Fruit fly (Drosophila melanogaster) whole organism, embryonic: Measurements from ENCODE around the gene akirin.
A peak's percentile ranks its signal among the peaks of the same experiment; 100 is the strongest.

Source experiments
- ATbp ChIP-seq: fragments of 200-800 bp; sonication (Bioruptor generic); optimal IDR thresholded peaks from 2 replicates; lab custom pipeline; 2017; ENCODE audit warnings: missing biosample characterization, mild to moderate bottlenecking, missing genetic modification characterization, missing genetic modification reagents
- Asciz ChIP-seq: fragments of 200-800 bp; sonication (Bioruptor generic); optimal IDR thresholded peaks from 2 replicates; lab custom pipeline; 2017; ENCODE audit warnings: missing biosample characterization, mild to moderate bottlenecking, missing genetic modification characterization, missing genetic modification reagents
- B-H2 ChIP-seq: fragments of 200-800 bp; sonication (Bioruptor generic); optimal IDR thresholded peaks from 2 replicates; lab custom pipeline; 2018; ENCODE audit warnings: missing biosample characterization, mild to moderate bottlenecking, missing genetic modification characterization
- Bdp1 ChIP-seq: fragments of 200-800 bp; sonication (Bioruptor generic); optimal IDR thresholded peaks from 3 replicates; lab custom pipeline; 2016; ENCODE audit warnings: missing biosample characterization, missing genetic modification characterization
- CG10959 ChIP-seq: fragments of 200-800 bp; sonication (Bioruptor generic); IDR thresholded peaks from 2 replicates; pipeline ENCODE4 v1.3.6; 2022; ENCODE audit warnings: missing biosample characterization, missing genetic modification characterization
- CG11247 ChIP-seq: fragments of 200-800 bp; sonication (Bioruptor generic); IDR thresholded peaks from 2 replicates; pipeline ENCODE4 v1.3.6; 2022; ENCODE audit warnings: missing biosample characterization, missing genetic modification characterization
- CG11456 ChIP-seq: fragments of 200-800 bp; sonication (Bioruptor generic); IDR thresholded peaks from 3 replicates; pipeline ENCODE4 v1.3.6; 2022; ENCODE audit warnings: missing biosample characterization, missing genetic modification characterization
- CG11695 ChIP-seq: fragments of 200-800 bp; sonication (Bioruptor generic); IDR thresholded peaks from 3 replicates; pipeline ENCODE4 v1.3.6; 2022; ENCODE audit warnings: missing biosample characterization, missing genetic modification characterization
- CG12071 ChIP-seq: fragments of 200-800 bp; sonication (Bioruptor generic); optimal IDR thresholded peaks from 3 replicates; lab custom pipeline; 2018; ENCODE audit warnings: missing biosample characterization, mild to moderate bottlenecking, missing genetic modification characterization
- CG12744 ChIP-seq: fragments of 200-800 bp; sonication (Bioruptor generic); optimal IDR thresholded peaks from 2 replicates; lab custom pipeline; 2016; ENCODE audit warnings: missing biosample characterization, missing genetic modification characterization
- CG13424 ChIP-seq: fragments of 200-800 bp; sonication (Bioruptor generic); optimal IDR thresholded peaks from 2 replicates; lab custom pipeline; 2019; ENCODE audit warnings: missing biosample characterization, mild to moderate bottlenecking, missing genetic modification characterization, moderate library complexity
- CG14441 ChIP-seq: fragments of 200-800 bp; sonication (Bioruptor generic); IDR thresholded peaks from 2 replicates; pipeline ENCODE4 v1.3.6; 2022; ENCODE audit warnings: missing biosample characterization, missing genetic modification characterization
- CG15269 ChIP-seq: fragments of 200-800 bp; sonication (Bioruptor generic); optimal IDR thresholded peaks from 2 replicates; lab custom pipeline; 2018; ENCODE audit warnings: missing biosample characterization, mild to moderate bottlenecking, missing genetic modification characterization, moderate library complexity
- CG16779 ChIP-seq: fragments of 200-800 bp; sonication (Bioruptor generic); IDR thresholded peaks from 2 replicates; pipeline ENCODE4 v1.3.6; 2022; ENCODE audit warnings: missing biosample characterization, missing genetic modification characterization
- CG17186 ChIP-seq: fragments of 200-800 bp; sonication (Bioruptor generic); optimal IDR thresholded peaks from 3 replicates; lab custom pipeline; 2017; ENCODE audit warnings: missing biosample characterization, missing genetic modification reagents, missing genetic modification characterization
- CG32772 ChIP-seq: fragments of 200-800 bp; sonication (Bioruptor generic); IDR thresholded peaks from 2 replicates; pipeline ENCODE4 v1.3.6; 2022; ENCODE audit warnings: missing biosample characterization, missing genetic modification characterization
- CG3726 ChIP-seq: fragments of 200-800 bp; sonication (Bioruptor generic); IDR thresholded peaks from 3 replicates; pipeline ENCODE4, ENCODE4 v1.3.6; 2022; ENCODE audit warnings: missing biosample characterization, missing genetic modification characterization
- CG3838 ChIP-seq: fragments of 200-800 bp; sonication (Bioruptor generic); optimal IDR thresholded peaks from 3 replicates; lab custom pipeline; 2016; ENCODE audit warnings: missing biosample characterization, missing genetic modification characterization
- CG5953 ChIP-seq: fragments of 200-800 bp; sonication (Bioruptor generic); IDR thresholded peaks from 2 replicates; pipeline ENCODE4 v1.3.6; 2022; ENCODE audit warnings: missing biosample characterization, missing genetic modification characterization
- CG6813 ChIP-seq: fragments of 200-800 bp; sonication (Bioruptor generic); optimal IDR thresholded peaks from 2 replicates; lab custom pipeline; 2017; ENCODE audit warnings: missing biosample characterization, missing genetic modification characterization, mild to moderate bottlenecking, moderate library complexity, missing genetic modification reagents
- CG7271 ChIP-seq: fragments of 200-800 bp; sonication (Bioruptor generic); optimal IDR thresholded peaks from 2 replicates; lab custom pipeline; 2018; ENCODE audit warnings: missing biosample characterization, mild to moderate bottlenecking, missing genetic modification characterization, moderate library complexity
- CG7357 ChIP-seq: fragments of 200-800 bp; sonication (Bioruptor generic); IDR thresholded peaks from 3 replicates; pipeline ENCODE4 v1.3.6; 2022; ENCODE audit warnings: missing biosample characterization, missing genetic modification characterization
- CG9437 ChIP-seq: fragments of 200-800 bp; sonication (Bioruptor generic); optimal IDR thresholded peaks from 2 replicates; lab custom pipeline; 2018; ENCODE audit warnings: missing biosample characterization, mild to moderate bottlenecking, missing genetic modification characterization
- CG9609 ChIP-seq: fragments of 200-800 bp; sonication (Bioruptor generic); optimal IDR thresholded peaks from 3 replicates; lab custom pipeline; 2016; ENCODE audit warnings: missing biosample characterization, missing genetic modification characterization
- CrebB ChIP-seq: fragments of 200-800 bp; sonication (Bioruptor generic); optimal IDR thresholded peaks from 3 replicates; lab custom pipeline; 2018; ENCODE audit warnings: missing biosample characterization, mild to moderate bottlenecking, missing genetic modification characterization
- Deaf1 ChIP-seq: fragments of 200-800 bp; optimal IDR thresholded peaks from 3 replicates; lab custom pipeline; 2019; ENCODE audit warnings: missing biosample characterization, mild to moderate bottlenecking, missing genetic modification characterization, moderate library complexity
- GATAe ChIP-seq: fragments of 200-800 bp; sonication (Bioruptor generic); conservative IDR thresholded peaks from 2 replicates; pipeline ENCODE4 v1.3.6; 2022; ENCODE audit warnings: missing biosample characterization, missing genetic modification characterization
- HLH3B ChIP-seq: fragments of 200-800 bp; sonication (Bioruptor generic); IDR thresholded peaks from 2 replicates; pipeline ENCODE4 v1.3.6; 2022; ENCODE audit warnings: missing biosample characterization, missing genetic modification characterization
- Hsf ChIP-seq: fragments of 200-800 bp; sonication (Bioruptor generic); optimal IDR thresholded peaks from 3 replicates; lab custom pipeline; 2016; ENCODE audit warnings: missing biosample characterization, missing genetic modification characterization
- Lim3 ChIP-seq: fragments of 200-800 bp; sonication (Bioruptor generic); IDR thresholded peaks from 2 replicates; pipeline ENCODE4 v1.3.6; 2022; ENCODE audit warnings: missing biosample characterization, missing genetic modification characterization
- Myb ChIP-seq: fragments of 200-800 bp; sonication (Bioruptor generic); optimal IDR thresholded peaks from 2 replicates; lab custom pipeline; 2016; ENCODE audit warnings: missing biosample characterization, missing genetic modification characterization
- NFAT ChIP-seq: fragments of 200-800 bp; sonication (Bioruptor generic); IDR thresholded peaks from 2 replicates; pipeline ENCODE4 v1.3.6; 2022; ENCODE audit warnings: missing biosample characterization, missing genetic modification characterization
- Six4 ChIP-seq: fragments of 200-800 bp; sonication (Bioruptor generic); optimal IDR thresholded peaks from 2 replicates; lab custom pipeline; 2016; ENCODE audit warnings: missing biosample characterization, missing genetic modification characterization
- al ChIP-seq: fragments of 200-800 bp; sonication (Bioruptor generic); IDR thresholded peaks from 2 replicates; pipeline ENCODE4 v1.3.6; 2022; ENCODE audit warnings: missing biosample characterization, missing genetic modification characterization
- ci ChIP-seq: fragments of 200-800 bp; sonication (Bioruptor generic); IDR thresholded peaks from 3 replicates; pipeline ENCODE4 v1.3.6; 2022; ENCODE audit warnings: missing biosample characterization, missing genetic modification characterization
- crp ChIP-seq, 2 experiments: fragments of 200-800 bp; sonication (Bioruptor generic); optimal IDR thresholded peaks; 2 replicates in 1 of 2; 3 replicates in 1 of 2; lab custom pipeline; 2017; ENCODE audit warnings: missing biosample characterization in 2 of 2, missing genetic modification characterization in 2 of 2, mild to moderate bottlenecking in 1 of 2, moderate library complexity in 1 of 2
- esg ChIP-seq: fragments of 200-800 bp; sonication (Bioruptor generic); conservative IDR thresholded peaks from 2 replicates; pipeline ENCODE4 v1.3.6; 2022; ENCODE audit warnings: missing biosample characterization, missing genetic modification characterization
- fd64A ChIP-seq: fragments of 200-800 bp; sonication (Bioruptor generic); optimal IDR thresholded peaks from 3 replicates; lab custom pipeline; 2018; ENCODE audit warnings: missing biosample characterization, mild to moderate bottlenecking, missing genetic modification characterization
- fru ChIP-seq: fragments of >200 bp; optimal IDR thresholded peaks from 2 replicates; lab custom pipeline; 2017
- gt ChIP-seq: fragments of 200-800 bp; sonication (Bioruptor generic); IDR thresholded peaks from 2 replicates; pipeline ENCODE4 v1.3.6; 2022; ENCODE audit warnings: missing biosample characterization, missing genetic modification characterization
- ken ChIP-seq: fragments of 200-800 bp; sonication (Bioruptor generic); IDR thresholded peaks from 3 replicates; pipeline ENCODE4 v1.3.6; 2022; ENCODE audit warnings: missing biosample characterization, missing genetic modification characterization
- mld ChIP-seq: fragments of 200-800 bp; sonication (Bioruptor generic); IDR thresholded peaks from 3 replicates; pipeline ENCODE4 v1.3.6; 2022; ENCODE audit warnings: missing biosample characterization, missing genetic modification characterization; ENCODE audit not compliant: partially characterized antibody
- pum ChIP-seq: fragments of 200-800 bp; sonication (Bioruptor generic); optimal IDR thresholded peaks from 2 replicates; lab custom pipeline; 2016; ENCODE audit warnings: missing biosample characterization, missing genetic modification characterization
- slbo ChIP-seq: fragments of 200-800 bp; sonication (Bioruptor generic); IDR thresholded peaks from 2 replicates; pipeline ENCODE4 v1.3.6; 2022; ENCODE audit warnings: missing biosample characterization, missing genetic modification characterization
- slou ChIP-seq: fragments of 200-800 bp; sonication (Bioruptor generic); optimal IDR thresholded peaks from 3 replicates; lab custom pipeline; 2016; ENCODE audit warnings: missing biosample characterization, missing genetic modification characterization
- sna ChIP-seq: fragments of 200-800 bp; sonication (Bioruptor generic); IDR thresholded peaks from 2 replicates; pipeline ENCODE4 v1.3.6; 2022; ENCODE audit warnings: missing biosample characterization, missing genetic modification characterization; ENCODE audit not compliant: partially characterized antibody
- so ChIP-seq: fragments of 200-800 bp; sonication (Bioruptor generic); IDR thresholded peaks from 3 replicates; pipeline ENCODE4 v1.3.6; 2022; ENCODE audit warnings: missing biosample characterization, missing genetic modification characterization
- tgo ChIP-seq: fragments of 200-800 bp; sonication (Bioruptor generic); IDR thresholded peaks from 3 replicates; pipeline ENCODE4 v1.3.6; 2022; ENCODE audit warnings: missing biosample characterization, missing genetic modification characterization
- trem ChIP-seq: fragments of 200-800 bp; optimal IDR thresholded peaks from 3 replicates; lab custom pipeline; 2019; ENCODE audit warnings: missing biosample characterization, mild to moderate bottlenecking, missing genetic modification characterization, moderate library complexity
- twi ChIP-seq: fragments of 200-800 bp; optimal IDR thresholded peaks from 2 replicates; lab custom pipeline; 2019; ENCODE audit warnings: missing biosample characterization, mild to moderate bottlenecking, missing genetic modification characterization, moderate library complexity
- wor ChIP-seq: fragments of 200-800 bp; sonication (Bioruptor generic); IDR thresholded peaks from 2 replicates; pipeline ENCODE4 v1.3.6; 2022; ENCODE audit warnings: missing biosample characterization, missing genetic modification characterization

The akirin gene

dm6 chr3L:7356386-7357117, 13.1 kb upstream of the akirin start, which contains the start of gene CTCF (continued):
- TF ChIP-seq CG5953 (no peak), sna (GFP tag; lab: Robert Waterston, UW) (peak; percentile 77), B-H2 (GFP tag; lab: Kevin White, UChicago) (no peak), CG3726 (GFP tag; lab: Robert Waterston, UW) (no peak), CG13424 (tag; lab: Kevin White, UChicago) (peak; percentile 18), Deaf1 (tag; lab: Kevin White, UChicago) (no peak), so (GFP tag; lab: Robert Waterston, UW) (no peak), gt (peak; percentile 22; the same call in 1 of the 2 replicates), Myb (GFP tag; lab: Kevin White, UChicago) (peak; percentile 60), twi (tag; lab: Kevin White, UChicago) (peak; percentile 35), CG6813 (GFP tag; lab: Kevin White, UChicago) (no peak), CG11247 (GFP tag; lab: Robert Waterston, UW) (peak; percentile 45; the same call in 1 of the 2 replicates), CG10959 (no peak), CrebB (tag; lab: Kevin White, UChicago) (no peak), slbo (GFP tag; lab: Robert Waterston, UW) (no peak; the same call in 1 of the 2 replicates), Asciz (GFP tag; lab: Kevin White, UChicago) (peak; percentile 53), tgo (GFP tag; lab: Robert Waterston, UW) (peak; percentile 51), CG9437 (peak; percentile 49), CG32772 (GFP tag; lab: Robert Waterston, UW) (peak; percentile 64), esg (GFP tag; lab: Robert Waterston, UW) (0 out of 2 replicates have a peak, but pooled peaks have one; percentile 27), ci (GFP tag; lab: Robert Waterston, UW) (0 out of 3 replicates have a peak, but pooled peaks have one; percentile 41), Bdp1 (GFP tag; lab: Kevin White, UChicago) (no peak), pum (GFP tag; lab: Kevin White, UChicago) (peak; percentile 14), CG7357 (no peak), wor (no peak; the same call in 1 of the 2 replicates), CG12071 (GFP tag; lab: Kevin White, UChicago) (no peak), Hsf (GFP tag; lab: Kevin White, UChicago) (peak; percentile 62), mld (peak; percentile 70; the same call in 2 of the 3 replicates), slou (GFP tag; lab: Kevin White, UChicago) (no peak), HLH3B (GFP tag; lab: Robert Waterston, UW) (peak; percentile 51), trem (tag; lab: Kevin White, UChicago) (peak; percentile 91), ken (GFP tag; lab: Robert Waterston, UW) (no peak), CG17186 (GFP tag; lab: Kevin White, UChicago) (peak; percentile 61), fd64A (GFP tag; lab: Kevin White, UChicago) (no peak), CG3838 (GFP tag; lab: Kevin White, UChicago) (no peak), CG12744 (GFP tag; lab: Kevin White, UChicago) (no peak), NFAT (GFP tag; lab: Robert Waterston, UW) (peak; percentile 66), fru (no peak), CG7271 (tag; lab: Kevin White, UChicago) (peak; percentile 39), CG9609 (peak; percentile 40), Six4 (GFP tag; lab: Kevin White, UChicago) (peak; percentile 3), CG16779 (GFP tag; lab: Robert Waterston, UW) (no peak), al (no peak), ATbp (no peak), CG11456 (peak; percentile 73; the same call in 2 of the 3 replicates), crp (GFP tag; optimal IDR thresholded peaks at IDR 0.05; lab: Kevin White, UChicago) (peak in 1 of 2 experiments; percentile 72), GATAe (GFP tag; lab: Robert Waterston, UW) (peak; percentile 69), CG15269 (peak; percentile 37), CG14441 (peak; percentile 53), Lim3 (GFP tag; lab: Robert Waterston, UW) (no peak), CG11695 (no peak)
